Worm (Caenorhabditis elegans) whole organism, L3 larva: ENCODE measurements around the gene clec-148.

Experiments used
- R02D3.7 ChIP-seq: fragments of 150-350 bp; optimal IDR thresholded peaks from 2 replicates; lab custom pipeline; 2014; ENCODE audit warnings: missing biosample characterization, missing genetic modification characterization
- ZK546.5 ChIP-seq: sonication (generic microtip); optimal IDR thresholded peaks from 2 replicates; lab custom pipeline; 2017; ENCODE audit warnings: missing biosample characterization, missing genetic modification characterization
- ceh-16 ChIP-seq: sonication (generic microtip); optimal IDR thresholded peaks from 2 replicates; lab custom pipeline; 2017; ENCODE audit warnings: missing biosample characterization, missing genetic modification characterization
- ceh-28 ChIP-seq: fragments of 150-350 bp; optimal IDR thresholded peaks from 2 replicates; lab custom pipeline; 2014; ENCODE audit warnings: missing biosample characterization, missing genetic modification reagents, missing genetic modification characterization
- ceh-9 ChIP-seq: sonication (generic microtip); optimal IDR thresholded peaks from 2 replicates; lab custom pipeline; 2018; ENCODE audit warnings: missing biosample characterization, missing genetic modification characterization
- daf-12 ChIP-seq: fragments of 150-350 bp; optimal IDR thresholded peaks from 2 replicates; lab custom pipeline; 2014; ENCODE audit warnings: missing biosample characterization, missing genetic modification reagents, missing genetic modification characterization
- egl-27 ChIP-seq: sonication (generic microtip); optimal IDR thresholded peaks from 4 replicates; lab custom pipeline; 2017; ENCODE audit warnings: missing biosample characterization, missing genetic modification reagents, missing genetic modification characterization
- elt-1 ChIP-seq: fragments of 150-350 bp; optimal IDR thresholded peaks from 2 replicates; lab custom pipeline; 2014; ENCODE audit warnings: missing biosample characterization, missing genetic modification characterization
- elt-2 ChIP-seq: sonication (generic microtip); optimal IDR thresholded peaks from 2 replicates; lab custom pipeline; 2016; ENCODE audit warnings: missing genetic modification reagents, mild to moderate bottlenecking, missing genetic modification characterization, missing compliant biosample characterization
- elt-3 ChIP-seq, 3 experiments: fragments of 150-350 bp in 1 of 3; sonication (generic microtip) in 2 of 3; optimal IDR thresholded peaks; 2 replicates in 2 of 3; 4 replicates in 1 of 3; lab custom pipeline; 2014 to 2017; ENCODE audit warnings: missing biosample characterization in 3 of 3, missing genetic modification characterization in 3 of 3
- eor-1 ChIP-seq, 2 experiments: fragments of 150-350 bp; optimal IDR thresholded peaks; 2 replicates each; lab custom pipeline; 2014 to 2018; ENCODE audit warnings: missing biosample characterization in 2 of 2, missing genetic modification characterization in 2 of 2
- fkh-2 ChIP-seq: fragments of 150-350 bp; optimal IDR thresholded peaks from 2 replicates; lab custom pipeline; 2014; ENCODE audit warnings: missing biosample characterization, missing genetic modification reagents, missing genetic modification characterization
- fos-1 ChIP-seq: fragments of 150-350 bp; optimal IDR thresholded peaks from 2 replicates; lab custom pipeline; 2014; ENCODE audit warnings: missing biosample characterization, missing genetic modification characterization
- hmg-11 ChIP-seq: sonication (generic microtip); optimal IDR thresholded peaks from 2 replicates; lab custom pipeline; 2016; ENCODE audit warnings: missing genetic modification characterization, missing compliant biosample characterization
- jun-1 ChIP-seq: fragments of 150-350 bp; optimal IDR thresholded peaks from 2 replicates; lab custom pipeline; 2014; ENCODE audit warnings: missing biosample characterization, missing genetic modification reagents, missing genetic modification characterization
- lin-39 ChIP-seq: fragments of 150-350 bp; optimal IDR thresholded peaks from 2 replicates; lab custom pipeline; 2018; ENCODE audit warnings: missing biosample characterization, missing genetic modification reagents, missing genetic modification characterization
- mdl-1 ChIP-seq: fragments of 150-350 bp; optimal IDR thresholded peaks from 2 replicates; lab custom pipeline; 2014; ENCODE audit warnings: missing biosample characterization, missing genetic modification characterization
- nfya-1 ChIP-seq: sonication (generic microtip); optimal IDR thresholded peaks from 2 replicates; lab custom pipeline; 2017; ENCODE audit warnings: missing genetic modification characterization, mild to moderate bottlenecking, missing compliant biosample characterization, antibody characterized with exemption, moderate library complexity; ENCODE audit not compliant: insufficient read depth
- nhr-11 ChIP-seq: fragments of 150-350 bp; optimal IDR thresholded peaks from 2 replicates; lab custom pipeline; 2014; ENCODE audit warnings: missing biosample characterization, missing genetic modification characterization
- nhr-237 ChIP-seq: fragments of 150-350 bp; optimal IDR thresholded peaks from 2 replicates; lab custom pipeline; 2014; ENCODE audit warnings: missing biosample characterization, missing genetic modification characterization
- nhr-43 ChIP-seq: sonication (generic microtip); optimal IDR thresholded peaks from 2 replicates; lab custom pipeline; 2016; ENCODE audit warnings: mild to moderate bottlenecking, missing genetic modification characterization, missing compliant biosample characterization; ENCODE audit not compliant: poor library complexity, severe bottlenecking
- nhr-76 ChIP-seq: fragments of 150-350 bp; sonication (generic microtip); optimal IDR thresholded peaks from 5 replicates; lab custom pipeline; 2014; ENCODE audit warnings: missing biosample characterization, missing genetic modification characterization
- pqm-1 ChIP-seq: fragments of 150-350 bp; optimal IDR thresholded peaks from 2 replicates; lab custom pipeline; 2017; ENCODE audit warnings: missing biosample characterization, missing genetic modification characterization, inconsistent platforms
- sea-2 ChIP-seq: fragments of 150-350 bp; sonication (generic microtip); optimal IDR thresholded peaks from 4 replicates; lab custom pipeline; 2014; ENCODE audit warnings: missing biosample characterization, missing genetic modification reagents, missing genetic modification characterization
- skn-1 ChIP-seq: fragments of 150-350 bp; optimal IDR thresholded peaks from 2 replicates; lab custom pipeline; 2014; ENCODE audit warnings: missing biosample characterization, missing genetic modification characterization
- snpc-4 ChIP-seq: fragments of 150-350 bp; optimal IDR thresholded peaks from 2 replicates; lab custom pipeline; 2014; ENCODE audit warnings: missing biosample characterization, missing genetic modification characterization
- unc-39 ChIP-seq: sonication (generic microtip); optimal IDR thresholded peaks from 4 replicates; lab custom pipeline; 2017; ENCODE audit warnings: missing biosample characterization, missing genetic modification characterization
- zag-1 ChIP-seq: fragments of 150-350 bp; optimal IDR thresholded peaks from 2 replicates; lab custom pipeline; 2014; ENCODE audit warnings: missing biosample characterization, missing genetic modification characterization
- ztf-11 ChIP-seq: fragments of 150-350 bp; optimal IDR thresholded peaks from 2 replicates; lab custom pipeline; 2014; ENCODE audit warnings: missing biosample characterization, missing genetic modification characterization

The clec-148 gene

ce11 chrIII:157980-158379, 17.7 kb downstream of the clec-148 start:
- TF ChIP-seq sea-2 = no peak
- TF ChIP-seq unc-39 (tag; lab: Kevin White, UChicago) = no peak
- TF ChIP-seq pqm-1 (tag; lab: Kevin White, UChicago) = no peak
- no peak for TF ChIP-seq ceh-16 (tag; lab: Kevin White, UChicago)
- no peak for TF ChIP-seq mdl-1 (tag; lab: Kevin White, UChicago)

DNA sequence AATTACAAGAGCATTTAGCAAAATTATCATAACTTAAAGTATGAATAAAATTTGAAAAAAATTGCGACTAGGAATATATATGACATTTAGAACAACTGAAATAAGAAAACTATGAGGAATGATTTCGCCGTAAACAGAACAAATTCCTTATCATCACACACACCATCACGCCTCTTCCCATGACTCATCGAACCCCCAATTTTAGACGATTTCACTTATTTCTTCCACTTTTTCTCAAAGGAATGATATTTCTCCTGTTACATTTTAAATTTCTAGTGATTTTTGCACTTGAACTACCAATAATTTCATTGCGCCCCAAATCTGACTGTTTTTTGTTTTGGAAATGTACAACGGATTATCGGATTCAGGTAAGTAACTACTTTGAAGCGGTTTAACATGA, 19.0 kb downstream of the clec-148 start, which contains the start of the genes zig-13 and ver-1:
Gene zig-13 (minus strand): TSS at position 101 of the 400 bp plus-strand sequence.
Gene ver-1 (plus strand): TSS at position 180 of the 400 bp plus-strand sequence.
- TF ChIP-seq nhr-237 (tag; lab: Kevin White, UChicago) (no peak), eor-1 (tag; optimal IDR thresholded peaks at IDR 0.05; lab: Kevin White, UChicago) (no peak), nfya-1 (no peak), nhr-76 (no peak), elt-2 (tag; lab: Kevin White, UChicago) (no peak), daf-12 (tag; lab: Kevin White, UChicago) (no peak), ZK546.5 (tag; lab: Kevin White, UChicago) (no peak), jun-1 (tag; lab: Kevin White, UChicago) (no peak), fkh-2 (tag; lab: Kevin White, UChicago) (no peak), unc-39 (tag; lab: Kevin White, UChicago) (no peak), R02D3.7 (tag; lab: Kevin White, UChicago) (no peak), ceh-9 (tag; lab: Kevin White, UChicago) (no peak), nhr-11 (tag; lab: Kevin White, UChicago) (no peak), ceh-16 (tag; lab: Kevin White, UChicago) (no peak)

ce11 chrIII:154168-154567, 21.5 kb downstream of the clec-148 start:
- TF ChIP-seq pqm-1 (tag; lab: Kevin White, UChicago) (peak; percentile 100), elt-1 (tag; lab: Kevin White, UChicago) (no peak), elt-3 (tag; optimal IDR thresholded peaks at IDR 0.05; lab: Kevin White, UChicago) (peak in 2 of 3 experiments; percentile 1 to 56), elt-2 (tag; lab: Kevin White, UChicago) (peak; percentile 100), ZK546.5 (tag; lab: Kevin White, UChicago) (no peak), egl-27 (peak; percentile 81), jun-1 (tag; lab: Kevin White, UChicago) (peak; percentile 98), unc-39 (tag; lab: Kevin White, UChicago) (no peak), skn-1 (peak; percentile 26), fos-1 (tag; lab: Kevin White, UChicago) (peak; percentile 45)

- TF ChIP-seq ceh-16 (tag; lab: Kevin White, UChicago) = no peak
These were observed 24.5 kb downstream of the clec-148 start for ce11 chrIII:151084-151483.

ce11 chrIII:149132-149531, 26.5 kb downstream of the clec-148 start:
- TF ChIP-seq ztf-11 (tag; lab: Kevin White, UChicago) = no peak
- no peak for TF ChIP-seq ceh-16 (tag; lab: Kevin White, UChicago)
- no peak for TF ChIP-seq daf-12 (tag; lab: Kevin White, UChicago)
- TF ChIP-seq, all 47 proteins: peak for 0

DNA sequence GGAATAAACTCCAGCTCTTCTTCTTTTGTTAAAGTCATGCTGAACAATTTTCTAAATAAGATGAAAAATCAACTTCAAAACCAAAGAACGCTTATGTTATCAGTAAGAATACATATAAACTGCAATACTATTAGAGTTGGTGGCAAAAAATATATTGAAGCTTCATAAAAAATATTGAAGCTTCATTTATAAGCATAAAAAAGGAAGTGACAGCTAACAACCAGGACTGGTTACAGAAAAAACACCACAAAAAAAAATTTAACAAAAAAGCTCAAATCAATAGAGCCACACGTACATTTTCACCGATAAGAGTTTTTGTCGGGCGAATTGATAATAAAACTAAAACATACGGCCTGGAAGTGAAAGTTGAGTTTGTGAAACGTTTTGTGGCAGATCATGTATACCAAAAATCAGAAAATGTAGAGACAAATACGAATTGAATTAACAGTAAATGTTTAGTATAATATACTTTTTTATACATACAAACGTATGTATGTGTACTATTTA, 28.0 kb downstream of the clec-148 start, which contains the start of gene sqst-5:
Gene sqst-5 (minus strand): TSS at position 51 of the 507 bp plus-strand sequence.
- TF ChIP-seq ceh-9 (tag; lab: Kevin White, UChicago) = no peak
- TF ChIP-seq jun-1 (tag; lab: Kevin White, UChicago) = no peak
- TF ChIP-seq ztf-11 (tag; lab: Kevin White, UChicago) = no peak
- no peak for TF ChIP-seq zag-1
- no peak for TF ChIP-seq hmg-11 (tag; lab: Kevin White, UChicago)
- TF ChIP-seq lin-39 = no peak
- peak; percentile 59 for TF ChIP-seq pqm-1 (tag; lab: Kevin White, UChicago)
- TF ChIP-seq elt-2 (tag; lab: Kevin White, UChicago) = peak; percentile 76
- no peak for TF ChIP-seq daf-12 (tag; lab: Kevin White, UChicago)
- TF ChIP-seq ceh-28 (tag; lab: Kevin White, UChicago) = no peak
- TF ChIP-seq mdl-1 (tag; lab: Kevin White, UChicago) = no peak
- no peak for TF ChIP-seq snpc-4 (tag; lab: Kevin White, UChicago)
- TF ChIP-seq eor-1 (tag; optimal IDR thresholded peaks at IDR 0.05; lab: Kevin White, UChicago) = no peak
- no peak for TF ChIP-seq nhr-43 (tag; lab: Kevin White, UChicago)
- TF ChIP-seq elt-1 (tag; lab: Kevin White, UChicago) = no peak
- TF ChIP-seq nhr-11 (tag; lab: Kevin White, UChicago) = no peak
